Worm (Caenorhabditis elegans) whole organism, young adult: Measurements from ENCODE around the gene H12D21.6.
A peak's percentile ranks its signal among the peaks of the same experiment; 100 is the strongest.

Source experiments
- B0019.2 ChIP-seq: fragments of 200-800 bp; sonication (Bioruptor generic); conservative IDR thresholded peaks from 2 replicates; pipeline ENCODE4 v1.3.6; 2022; ENCODE audit warnings: missing genetic modification reagents, missing genetic modification characterization, missing compliant biosample characterization
- B0035.1 ChIP-seq: sonication (generic microtip); optimal IDR thresholded peaks from 2 replicates; lab custom pipeline; 2016; ENCODE audit warnings: missing genetic modification characterization, mild to moderate bottlenecking, missing compliant biosample characterization, missing genotype, missing genetic modification reagents
- C06A6.2 ChIP-seq: fragments of 200-800 bp; sonication (Bioruptor generic); conservative IDR thresholded peaks from 2 replicates; pipeline ENCODE4 v1.3.6; 2022; ENCODE audit warnings: missing genetic modification characterization, missing compliant biosample characterization
- D2030.7 ChIP-seq: fragments of 200-800 bp; sonication (Bioruptor generic); IDR thresholded peaks from 2 replicates; pipeline ENCODE4 v1.3.6; 2022; ENCODE audit warnings: missing genetic modification reagents, missing genetic modification characterization, missing compliant biosample characterization
- F33H1.4 ChIP-seq: fragments of 200-800 bp; sonication (Bioruptor generic); IDR thresholded peaks from 2 replicates; pipeline ENCODE4 v1.3.6; 2022; ENCODE audit warnings: missing genetic modification reagents, missing genetic modification characterization, missing compliant biosample characterization
- F52B5.7 ChIP-seq: sonication (generic microtip); optimal IDR thresholded peaks from 2 replicates; lab custom pipeline; 2016; ENCODE audit warnings: mild to moderate bottlenecking, missing genetic modification characterization, missing compliant biosample characterization
- T07F8.4 ChIP-seq: sonication (generic microtip); optimal IDR thresholded peaks from 2 replicates; lab custom pipeline; 2016; ENCODE audit warnings: mild to moderate bottlenecking, missing genetic modification characterization, moderate library complexity, missing compliant biosample characterization
- T26A5.8 ChIP-seq: sonication (generic microtip); optimal IDR thresholded peaks from 2 replicates; lab custom pipeline; 2016; ENCODE audit warnings: missing genetic modification characterization, missing compliant biosample characterization
- Y67H2A.10 ChIP-seq: fragments of 200-800 bp; sonication (Bioruptor generic); conservative IDR thresholded peaks from 2 replicates; pipeline ENCODE4 v1.3.6; 2022; ENCODE audit warnings: missing genetic modification reagents, missing genetic modification characterization, missing compliant biosample characterization
- Y79H2A.3 ChIP-seq: fragments of 200-800 bp; sonication (Bioruptor generic); conservative IDR thresholded peaks from 2 replicates; pipeline ENCODE4 v1.3.6; 2022; ENCODE audit warnings: missing genetic modification reagents, missing genetic modification characterization, missing compliant biosample characterization
- ZK185.1 ChIP-seq: sonication (generic microtip); optimal IDR thresholded peaks from 2 replicates; lab custom pipeline; 2016; ENCODE audit warnings: mild to moderate bottlenecking, missing genetic modification characterization, missing compliant biosample characterization; ENCODE audit not compliant: poor library complexity, severe bottlenecking
- ama-1 ChIP-seq, 3 experiments: fragments of 150-350 bp in 1 of 3; sonication (generic microtip) in 2 of 3; optimal IDR thresholded peaks; 2 replicates each; lab custom pipeline; 2014 to 2018; ENCODE audit warnings: missing biosample characterization in 2 of 3, missing genetic modification characterization in 2 of 3, missing genetic modification reagents in 2 of 3
- aptf-2 ChIP-seq: fragments of 200-800 bp; sonication (Bioruptor generic); conservative IDR thresholded peaks from 2 replicates; pipeline ENCODE4 v1.3.6; 2022; ENCODE audit warnings: missing genetic modification reagents, missing genetic modification characterization, missing compliant biosample characterization
- aptf-3 ChIP-seq: fragments of 200-800 bp; sonication (Bioruptor generic); IDR thresholded peaks from 2 replicates; pipeline ENCODE4 v1.3.6; 2022; ENCODE audit warnings: missing genetic modification characterization, missing compliant biosample characterization
- attf-6 ChIP-seq: fragments of 200-800 bp; sonication (Bioruptor generic); IDR thresholded peaks from 2 replicates; pipeline ENCODE4 v1.3.6; 2022; ENCODE audit warnings: missing genetic modification reagents, missing genetic modification characterization, missing compliant biosample characterization
- ccch-3 ChIP-seq: fragments of 200-800 bp; sonication (Bioruptor generic); optimal IDR thresholded peaks from 2 replicates; lab custom pipeline; 2018; ENCODE audit warnings: mild to moderate bottlenecking, missing genetic modification characterization, missing compliant biosample characterization
- cebp-1 ChIP-seq, 2 experiments: fragments of 200-800 bp in 1 of 2; sonication (Bioruptor generic) in 1 of 2; sonication (generic microtip) in 1 of 2; IDR thresholded peaks in 1 of 2; optimal IDR thresholded peaks in 1 of 2; 2 replicates each; pipeline versions ENCODE4 v1.3.6 to Lab custom; 2017 to 2022; ENCODE audit warnings: missing compliant biosample characterization in 2 of 2, missing genetic modification characterization in 2 of 2, mild to moderate bottlenecking in 1 of 2, missing genetic modification reagents in 1 of 2, moderate library complexity in 1 of 2
- cebp-2 ChIP-seq: fragments of 200-800 bp; sonication (Bioruptor generic); IDR thresholded peaks from 2 replicates; pipeline ENCODE4 v1.3.6; 2022; ENCODE audit warnings: missing genetic modification characterization, missing compliant biosample characterization
- ceh-100 ChIP-seq: fragments of 200-800 bp; sonication (Bioruptor generic); IDR thresholded peaks from 2 replicates; pipeline ENCODE4 v1.3.6; 2022; ENCODE audit warnings: missing genetic modification reagents, missing genetic modification characterization, missing compliant biosample characterization
- ceh-40 ChIP-seq: fragments of 200-800 bp; sonication (Bioruptor generic); IDR thresholded peaks from 2 replicates; pipeline ENCODE4 v1.3.6; 2022; ENCODE audit warnings: missing genetic modification characterization, missing compliant biosample characterization
- ceh-79 ChIP-seq: sonication (generic microtip); optimal IDR thresholded peaks from 2 replicates; lab custom pipeline; 2017; ENCODE audit warnings: mild to moderate bottlenecking, missing genetic modification characterization, missing compliant biosample characterization
- chd-7 ChIP-seq: sonication (generic microtip); optimal IDR thresholded peaks from 2 replicates; lab custom pipeline; 2016; ENCODE audit warnings: mild to moderate bottlenecking, missing genetic modification characterization, moderate library complexity, missing compliant biosample characterization
- die-1 ChIP-seq: sonication (generic microtip); optimal IDR thresholded peaks from 2 replicates; lab custom pipeline; 2016; ENCODE audit warnings: missing genotype, mild to moderate bottlenecking, missing genetic modification characterization, missing compliant biosample characterization
- dpl-1 ChIP-seq: fragments of 150-350 bp; optimal IDR thresholded peaks from 2 replicates; lab custom pipeline; 2014; ENCODE audit warnings: missing biosample characterization, missing genetic modification reagents, missing genetic modification characterization
- egl-18 ChIP-seq: fragments of 200-800 bp; sonication (Bioruptor generic); IDR thresholded peaks from 2 replicates; pipeline ENCODE4 v1.3.6; 2022; ENCODE audit warnings: missing genetic modification reagents, missing genetic modification characterization, missing compliant biosample characterization
- ekl-4 ChIP-seq: fragments of 200-800 bp; sonication (Bioruptor generic); IDR thresholded peaks from 2 replicates; pipeline ENCODE4 v1.3.6; 2022; ENCODE audit warnings: missing genetic modification reagents, missing genetic modification characterization, missing compliant biosample characterization
- hlh-12 ChIP-seq: sonication (generic microtip); optimal IDR thresholded peaks from 2 replicates; lab custom pipeline; 2016; ENCODE audit warnings: missing genetic modification characterization, missing compliant biosample characterization
- hlh-26 ChIP-seq: fragments of 200-800 bp; sonication (Bioruptor generic); conservative IDR thresholded peaks from 2 replicates; pipeline ENCODE4 v1.3.6; 2022; ENCODE audit warnings: missing genetic modification reagents, missing genetic modification characterization, missing compliant biosample characterization
- hmg-1.2 ChIP-seq: fragments of 200-800 bp; sonication (Bioruptor generic); IDR thresholded peaks from 2 replicates; pipeline ENCODE4 v1.3.6; 2022; ENCODE audit warnings: missing genetic modification reagents, missing genetic modification characterization, missing compliant biosample characterization
- lin-54 ChIP-seq: fragments of 200-800 bp; sonication (Bioruptor generic); optimal IDR thresholded peaks from 2 replicates; lab custom pipeline; 2018; ENCODE audit warnings: mild to moderate bottlenecking, missing genetic modification characterization, missing compliant biosample characterization
- madf-6 ChIP-seq: fragments of 200-800 bp; sonication (Bioruptor generic); IDR thresholded peaks from 2 replicates; pipeline ENCODE4 v1.3.6; 2022; ENCODE audit warnings: missing genetic modification reagents, missing genetic modification characterization, missing compliant biosample characterization
- mel-28 ChIP-seq: sonication (generic microtip); optimal IDR thresholded peaks from 2 replicates; lab custom pipeline; 2016; ENCODE audit warnings: borderline replicate concordance, mild to moderate bottlenecking, missing genetic modification characterization, missing compliant biosample characterization
- nfyb-1 ChIP-seq: fragments of 200-800 bp; sonication (Bioruptor generic); IDR thresholded peaks from 2 replicates; pipeline ENCODE4 v1.3.6; 2022; ENCODE audit warnings: missing genetic modification reagents, missing genetic modification characterization, missing compliant biosample characterization
- nhr-80 ChIP-seq: sonication (generic microtip); optimal IDR thresholded peaks from 2 replicates; lab custom pipeline; 2016; ENCODE audit warnings: missing genetic modification characterization, missing compliant biosample characterization
- rcor-1 ChIP-seq: fragments of 200-800 bp; sonication (Bioruptor generic); IDR thresholded peaks from 2 replicates; pipeline ENCODE4 v1.3.6; 2022; ENCODE audit warnings: missing genetic modification reagents, missing genetic modification characterization, missing compliant biosample characterization
- repo-1 ChIP-seq: sonication (generic microtip); optimal IDR thresholded peaks from 2 replicates; lab custom pipeline; 2017; ENCODE audit warnings: mild to moderate bottlenecking, missing genetic modification characterization, missing compliant biosample characterization
- sdz-38 ChIP-seq: sonication (generic microtip); optimal IDR thresholded peaks from 2 replicates; lab custom pipeline; 2016; ENCODE audit warnings: missing genotype, missing genetic modification characterization, missing compliant biosample characterization
- sea-2 ChIP-seq: fragments of 200-800 bp; sonication (Bioruptor generic); IDR thresholded peaks from 2 replicates; pipeline ENCODE4 v1.3.6; 2022; ENCODE audit warnings: missing genetic modification characterization, missing compliant biosample characterization
- snpc-3.4 ChIP-seq: sonication (generic microtip); optimal IDR thresholded peaks from 2 replicates; lab custom pipeline; 2017; ENCODE audit warnings: missing genetic modification characterization, mild to moderate bottlenecking, missing compliant biosample characterization, antibody characterized with exemption, moderate library complexity, missing genotype, missing genetic modification reagents
- snpc-4 ChIP-seq, 5 experiments: fragments of 150-350 bp in 1 of 5; sonication (generic microtip) in 4 of 5; optimal IDR thresholded peaks; 2 replicates each; lab custom pipeline; 2014 to 2018; ENCODE audit warnings: missing genetic modification characterization in 5 of 5, missing biosample characterization in 3 of 5, antibody characterized with exemption in 2 of 5, mild to moderate bottlenecking in 2 of 5, missing compliant biosample characterization in 2 of 5, missing genotype in 2 of 5, moderate library complexity in 2 of 5, missing genetic modification reagents in 1 of 5
- somi-1 ChIP-seq: fragments of 200-800 bp; sonication (Bioruptor generic); optimal IDR thresholded peaks from 2 replicates; lab custom pipeline; 2018; ENCODE audit warnings: mild to moderate bottlenecking, missing genetic modification characterization, missing compliant biosample characterization
- sptf-2 ChIP-seq: fragments of 200-800 bp; sonication (Bioruptor generic); optimal IDR thresholded peaks from 2 replicates; lab custom pipeline; 2018; ENCODE audit warnings: mild to moderate bottlenecking, missing genetic modification characterization, missing compliant biosample characterization
- tbp1 ChIP-seq: fragments of 200-800 bp; sonication (Bioruptor generic); optimal IDR thresholded peaks from 2 replicates; lab custom pipeline; 2018; ENCODE audit warnings: mild to moderate bottlenecking, missing genetic modification characterization, missing compliant biosample characterization
- xnd-1 ChIP-seq: sonication (generic microtip); optimal IDR thresholded peaks from 2 replicates; lab custom pipeline; 2016; ENCODE audit warnings: missing genotype, missing genetic modification reagents, missing genetic modification characterization, missing compliant biosample characterization
- zfh-2 ChIP-seq: fragments of 200-800 bp; sonication (Bioruptor generic); conservative IDR thresholded peaks from 2 replicates; pipeline ENCODE4 v1.3.6; 2022; ENCODE audit warnings: missing genetic modification reagents, missing genetic modification characterization, missing compliant biosample characterization
- ztf-3 ChIP-seq: fragments of 200-800 bp; sonication (Bioruptor generic); optimal IDR thresholded peaks from 2 replicates; lab custom pipeline; 2018; ENCODE audit warnings: mild to moderate bottlenecking, missing genetic modification characterization, missing compliant biosample characterization

H12D21.6 gene

DNA sequence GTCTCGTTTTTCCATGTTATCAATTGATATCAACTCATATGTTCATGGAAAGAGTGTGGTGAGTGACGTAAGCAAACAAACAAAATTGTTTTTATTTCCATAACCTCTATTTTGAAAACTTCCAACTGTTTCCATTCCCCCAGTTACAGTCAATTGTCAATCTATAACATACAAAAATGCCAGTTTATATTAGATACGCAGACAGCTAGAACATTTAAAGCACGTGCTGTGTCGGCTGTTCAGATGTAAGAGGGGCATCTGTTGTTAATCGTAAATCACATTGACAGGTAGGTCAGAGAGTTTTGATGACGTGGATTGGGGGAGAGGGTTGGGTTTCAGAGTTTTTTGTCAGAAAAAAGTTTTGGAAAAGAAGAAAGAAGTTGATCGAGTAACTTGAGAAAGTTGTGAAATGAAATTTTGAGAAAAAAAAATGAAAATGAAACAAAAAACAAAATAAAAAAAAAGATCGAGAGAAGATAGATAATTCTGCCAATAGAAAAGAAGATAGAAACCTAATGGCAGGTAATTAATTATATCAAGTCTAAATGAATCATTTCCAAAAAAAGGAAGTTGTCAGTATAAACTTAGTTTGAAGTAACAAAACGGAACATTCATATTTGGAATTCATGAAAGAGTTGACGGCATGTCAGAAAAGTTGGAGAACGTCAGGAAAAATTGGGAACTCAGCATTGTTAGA lies 49.0 kb downstream of the H12D21.6 start (continued):
- TF ChIP-seq xnd-1 (tag; lab: Kevin White, UChicago) = no peak
- TF ChIP-seq sptf-2 (GFP tag; lab: Kevin White, UChicago) = no peak
- TF ChIP-seq D2030.7 (GFP tag; lab: Robert Waterston, UW) = no peak
- TF ChIP-seq rcor-1 (GFP tag; lab: Robert Waterston, UW) = no peak
- no peak for TF ChIP-seq ceh-100 (GFP tag; lab: Robert Waterston, UW)
- TF ChIP-seq hlh-26 = no peak
- no peak for TF ChIP-seq mel-28 (tag; lab: Kevin White, UChicago)
- peak; percentile 52; the same call in 1 of the 2 replicates for TF ChIP-seq C06A6.2
- TF ChIP-seq attf-6 = no peak
- TF ChIP-seq hlh-12 = no peak
- no peak for TF ChIP-seq ztf-3 (GFP tag; lab: Kevin White, UChicago)
- peak; percentile 85 for TF ChIP-seq somi-1 (GFP tag; lab: Kevin White, UChicago)
- TF ChIP-seq snpc-3.4 (tag; lab: Kevin White, UChicago) = no peak
- TF ChIP-seq ccch-3 (GFP tag; lab: Kevin White, UChicago) = no peak
- TF ChIP-seq Y79H2A.3 (GFP tag; lab: Robert Waterston, UW) = no peak
- TF ChIP-seq ceh-40 (GFP tag; lab: Robert Waterston, UW) = no peak
- no peak for TF ChIP-seq T07F8.4 (tag; lab: Kevin White, UChicago)
- no peak for TF ChIP-seq B0035.1 (tag; lab: Kevin White, UChicago)
- TF ChIP-seq sdz-38 = no peak
- no peak for TF ChIP-seq sea-2 (GFP tag; lab: Robert Waterston, UW)
- no peak for TF ChIP-seq ZK185.1 (tag; lab: Kevin White, UChicago)
- TF ChIP-seq ekl-4 = 0 out of 2 replicates have a peak, but pooled peaks have one; percentile 32
- TF ChIP-seq snpc-4 (GFP tag; optimal IDR thresholded peaks at IDR 0.05; lab: Kevin White, UChicago) = no peak
- TF ChIP-seq snpc-4 (tag; optimal IDR thresholded peaks at IDR 0.05; lab: Kevin White, UChicago) = peak in 1 of 4 experiments; percentile 47
- TF ChIP-seq zfh-2 (GFP tag; lab: Robert Waterston, UW) = no peak
- peak; percentile 4 for TF ChIP-seq repo-1
- peak; percentile 61 for TF ChIP-seq nhr-80
- TF ChIP-seq F52B5.7 (tag; lab: Kevin White, UChicago) = peak; percentile 4
- no peak for TF ChIP-seq F33H1.4 (GFP tag; lab: Robert Waterston, UW)
- TF ChIP-seq tbp1 (GFP tag; lab: Kevin White, UChicago) = peak; percentile 46
- TF ChIP-seq hmg-1.2 (GFP tag; lab: Robert Waterston, UW) = peak; percentile 47; the same call in 1 of the 2 replicates
- TF ChIP-seq cebp-2 = no peak
- TF ChIP-seq dpl-1 (GFP tag; lab: Kevin White, UChicago) = no peak
- peak; percentile 71 for TF ChIP-seq ama-1 (optimal IDR thresholded peaks at IDR 0.05; lab: Kevin White, UChicago)
- TF ChIP-seq ama-1 (GFP tag; optimal IDR thresholded peaks at IDR 0.05; lab: Kevin White, UChicago) = no peak
- no peak for TF ChIP-seq die-1 (tag; lab: Kevin White, UChicago)
- TF ChIP-seq nfyb-1 (GFP tag; lab: Robert Waterston, UW) = peak; percentile 66; the same call in 1 of the 2 replicates
- TF ChIP-seq Y67H2A.10 (GFP tag; lab: Robert Waterston, UW) = no peak
- no peak for TF ChIP-seq madf-6 (GFP tag; lab: Robert Waterston, UW)
- peak; percentile 88 for TF ChIP-seq chd-7 (tag; lab: Kevin White, UChicago)
- TF ChIP-seq cebp-1 (GFP tag; IDR thresholded peaks at IDR 0.05; lab: Robert Waterston, UW) = peak; percentile 46; the same call in 1 of the 2 replicates
- TF ChIP-seq cebp-1 (tag; optimal IDR thresholded peaks at IDR 0.05; lab: Kevin White, UChicago) = peak; percentile 75
- TF ChIP-seq egl-18 (GFP tag; lab: Robert Waterston, UW) = no peak
- TF ChIP-seq aptf-3 (GFP tag; lab: Robert Waterston, UW) = no peak
- TF ChIP-seq B0019.2 = no peak
- TF ChIP-seq aptf-2 (GFP tag; lab: Robert Waterston, UW) = no peak
- no peak for TF ChIP-seq ceh-79
- no peak for TF ChIP-seq T26A5.8
- TF ChIP-seq lin-54 (GFP tag; lab: Kevin White, UChicago) = peak; percentile 19
